Worm (Caenorhabditis elegans): ENCODE measurements around the gene C14A6.5.

The C14A6.5 gene

DNA sequence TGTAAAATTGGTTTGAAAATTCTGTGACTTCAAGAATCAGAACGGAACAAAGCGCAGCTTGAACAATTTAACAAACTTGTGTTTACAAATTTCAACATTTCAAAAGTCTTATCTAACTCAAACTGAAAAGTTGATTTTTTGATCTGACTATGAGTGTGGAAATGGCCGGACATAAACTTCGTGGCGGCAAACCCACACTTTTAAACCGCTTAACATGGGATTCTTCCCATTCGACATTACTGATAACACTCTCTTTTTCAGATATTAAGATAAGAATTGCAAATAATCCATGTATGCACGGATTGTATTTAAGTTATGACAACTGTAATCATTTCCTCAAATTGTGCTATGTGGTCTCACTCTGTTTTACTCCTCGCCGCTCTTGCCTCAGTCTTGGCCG, 26.5 kb upstream of the C14A6.5 start, which contains the start of gene clec-42:
Gene clec-42 (plus strand): TSS at position 285 of the 400 bp plus-strand sequence.
- TF ChIP-seq ztf-4 (tag; optimal IDR thresholded peaks at IDR 0.05) (no peak), skn-1 (tag; optimal IDR thresholded peaks at IDR 0.05) (no peak), sem-4 (tag; optimal IDR thresholded peaks at IDR 0.05) (no peak), egl-27 (tag; optimal IDR thresholded peaks at IDR 0.05) (no peak), fos-1 (tag; optimal IDR thresholded peaks at IDR 0.05) (no peak), sma-3 (GFP tag; optimal IDR thresholded peaks at IDR 0.05) (no peak), crh-2 (tag; optimal IDR thresholded peaks at IDR 0.05) (no peak), ztf-1 (GFP tag; conservative IDR thresholded peaks at IDR 0.05) (no peak), ceh-82 (tag; optimal IDR thresholded peaks at IDR 0.05) (no peak), peb-1 (tag; optimal IDR thresholded peaks at IDR 0.05) (no peak), ztf-11 (tag; optimal IDR thresholded peaks at IDR 0.05) (no peak), nhr-21 (tag; optimal IDR thresholded peaks at IDR 0.05) (no peak), nhr-23 (tag; optimal IDR thresholded peaks at IDR 0.05) (no peak), nhr-12 (tag; optimal IDR thresholded peaks at IDR 0.05) (no peak), nhr-11 (tag; optimal IDR thresholded peaks at IDR 0.05) (no peak), nhr-237 (tag; optimal IDR thresholded peaks at IDR 0.05) (no peak), alr-1 (tag; optimal IDR thresholded peaks at IDR 0.05) (no peak), lsy-2 (tag; optimal IDR thresholded peaks at IDR 0.05) (no peak), C34F6.9 (tag; optimal IDR thresholded peaks at IDR 0.05) (no peak)

- TF ChIP-seq lsy-2 (tag; optimal IDR thresholded peaks at IDR 0.05): no peak
- no peak for TF ChIP-seq ztf-11 (tag; optimal IDR thresholded peaks at IDR 0.05)
- no peak for TF ChIP-seq lin-39 (tag; optimal IDR thresholded peaks at IDR 0.05)
- no peak for TF ChIP-seq nhr-6 (tag; optimal IDR thresholded peaks at IDR 0.05)
- no peak for TF ChIP-seq snpc-4 (tag; optimal IDR thresholded peaks at IDR 0.05)
- no peak for TF ChIP-seq egl-27 (tag; optimal IDR thresholded peaks at IDR 0.05)
- TF ChIP-seq R02D3.7 (tag; optimal IDR thresholded peaks at IDR 0.05): no peak
- TF ChIP-seq mdl-1 (tag; optimal IDR thresholded peaks at IDR 0.05): no peak
- TF ChIP-seq mab-5 (tag; optimal IDR thresholded peaks at IDR 0.05): no peak
- TF ChIP-seq ZK546.5 (tag; optimal IDR thresholded peaks at IDR 0.05): no peak
- no peak for TF ChIP-seq elt-1 (tag; optimal IDR thresholded peaks at IDR 0.05)
- no peak for TF ChIP-seq mbf-1 (tag; optimal IDR thresholded peaks at IDR 0.05)
- no peak for TF ChIP-seq unc-62 (GFP tag; optimal IDR thresholded peaks at IDR 0.05)
- no peak for TF ChIP-seq lin-13 (GFP tag; optimal IDR thresholded peaks at IDR 0.05)
These were observed 24.5 kb upstream of the C14A6.5 start, which contains the start of gene clec-246 for ce11 chrV:18189181-18189580. Gene clec-246, plus strand, starts transcription at chrV:18189481.

ce11 chrV:18188328-18188727, 23.7 kb upstream of the C14A6.5 start, which contains the start of gene clec-245:
Gene clec-245, minus strand, starts transcription at chrV:18188428.
- TF ChIP-seq sma-9 (GFP tag; optimal IDR thresholded peaks at IDR 0.05) (no peak), sma-9 (tag; optimal IDR thresholded peaks at IDR 0.05) (no peak), nhr-11 (tag; optimal IDR thresholded peaks at IDR 0.05) (no peak), lsy-2 (tag; optimal IDR thresholded peaks at IDR 0.05) (no peak), snpc-4 (tag; optimal IDR thresholded peaks at IDR 0.05) (no peak), unc-39 (tag; optimal IDR thresholded peaks at IDR 0.05) (no peak), R02D3.7 (tag; optimal IDR thresholded peaks at IDR 0.05) (no peak), ztf-4 (tag; optimal IDR thresholded peaks at IDR 0.05) (no peak), nhr-237 (tag; optimal IDR thresholded peaks at IDR 0.05) (no peak), C34F6.9 (tag; optimal IDR thresholded peaks at IDR 0.05) (no peak), nhr-23 (tag; optimal IDR thresholded peaks at IDR 0.05) (no peak), unc-55 (GFP tag; optimal IDR thresholded peaks at IDR 0.05) (no peak), fos-1 (tag; optimal IDR thresholded peaks at IDR 0.05) (no peak), nhr-77 (tag; optimal IDR thresholded peaks at IDR 0.05) (no peak), nhr-129 (tag; optimal IDR thresholded peaks at IDR 0.05) (no peak), elt-3 (tag; optimal IDR thresholded peaks at IDR 0.05) (no peak), sem-4 (tag; optimal IDR thresholded peaks at IDR 0.05) (no peak)

ce11 chrV:18184910-18185309, 20.3 kb upstream of the C14A6.5 start, which contains the start of gene C31G12.3:
Gene C31G12.3, plus strand, starts transcription at chrV:18185210.
- TF ChIP-seq sma-9 (GFP tag; optimal IDR thresholded peaks at IDR 0.05) (no peak), sma-9 (tag; optimal IDR thresholded peaks at IDR 0.05) (no peak), lin-11 (tag; optimal IDR thresholded peaks at IDR 0.05) (no peak), lsy-2 (tag; optimal IDR thresholded peaks at IDR 0.05) (no peak), elt-3 (tag; optimal IDR thresholded peaks at IDR 0.05) (no peak), peb-1 (tag; optimal IDR thresholded peaks at IDR 0.05) (no peak), mbf-1 (tag; optimal IDR thresholded peaks at IDR 0.05) (no peak), unc-55 (GFP tag; optimal IDR thresholded peaks at IDR 0.05) (no peak), Y55F3AM.14 (GFP tag; optimal IDR thresholded peaks at IDR 0.05) (no peak), aly-2 (tag; optimal IDR thresholded peaks at IDR 0.05) (no peak)

All from whole organism, L2 larva.